Worm (Caenorhabditis elegans): ENCODE measurements around the gene C32D5.10.
A peak's percentile ranks its signal among the peaks of the same experiment; 100 is the strongest.

The C32D5.10 gene

DNA sequence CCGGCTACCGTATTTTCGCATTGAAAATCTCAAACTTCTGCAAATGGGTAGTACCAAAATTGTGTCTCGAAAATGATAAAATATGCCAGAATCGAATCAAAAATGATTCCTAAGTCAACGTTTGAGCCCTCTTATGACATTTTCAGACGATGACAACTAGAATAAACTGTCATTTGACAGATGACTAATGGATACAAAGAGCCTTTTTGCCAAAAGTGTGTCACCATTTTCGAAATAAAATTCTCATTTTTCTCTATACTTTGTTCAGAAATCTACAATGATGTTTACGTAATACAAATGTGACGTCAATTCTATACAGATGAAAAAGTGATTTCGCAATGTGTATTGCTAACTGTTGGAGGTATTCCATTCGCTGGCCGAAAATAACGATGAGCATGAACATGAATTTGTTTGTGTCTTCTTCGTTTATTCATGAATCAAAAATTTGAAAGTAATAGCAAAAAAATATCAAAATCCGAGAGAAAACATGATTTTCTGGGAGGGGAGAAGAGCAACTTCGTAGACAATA is 5.2 kb downstream of the C32D5.10 start:
- TF ChIP-seq lin-39 (tag; optimal IDR thresholded peaks at IDR 0.05) (no peak), ztf-4 (tag; optimal IDR thresholded peaks at IDR 0.05) (peak; percentile 95), nhr-23 (tag; optimal IDR thresholded peaks at IDR 0.05) (no peak), snpc-4 (tag; optimal IDR thresholded peaks at IDR 0.05) (no peak), ceh-82 (tag; optimal IDR thresholded peaks at IDR 0.05) (no peak), egl-27 (tag; optimal IDR thresholded peaks at IDR 0.05) (peak; percentile 25), nhr-12 (tag; optimal IDR thresholded peaks at IDR 0.05) (no peak), nhr-237 (tag; optimal IDR thresholded peaks at IDR 0.05) (no peak), Y55F3AM.14 (GFP tag; optimal IDR thresholded peaks at IDR 0.05) (peak; percentile 20), lin-13 (GFP tag; optimal IDR thresholded peaks at IDR 0.05) (peak; percentile 73), ztf-1 (GFP tag; conservative IDR thresholded peaks at IDR 0.05) (0 out of 2 replicates have a peak, but pooled peaks have one; percentile 66), sem-4 (tag; optimal IDR thresholded peaks at IDR 0.05) (no peak), sma-3 (GFP tag; optimal IDR thresholded peaks at IDR 0.05) (peak; percentile 79), crh-2 (tag; optimal IDR thresholded peaks at IDR 0.05) (peak; percentile 79), skn-1 (tag; optimal IDR thresholded peaks at IDR 0.05) (peak; percentile 82), dmd-4 (tag; optimal IDR thresholded peaks at IDR 0.05) (no peak), unc-39 (tag; optimal IDR thresholded peaks at IDR 0.05) (no peak), ztf-11 (tag; optimal IDR thresholded peaks at IDR 0.05) (no peak), elt-3 (tag; optimal IDR thresholded peaks at IDR 0.05) (no peak), C34F6.9 (tag; optimal IDR thresholded peaks at IDR 0.05) (peak; percentile 78), nhr-25 (tag; optimal IDR thresholded peaks at IDR 0.05) (peak; percentile 81), ZK546.5 (tag; optimal IDR thresholded peaks at IDR 0.05) (no peak), alr-1 (tag; optimal IDR thresholded peaks at IDR 0.05) (no peak), gmeb-1 (tag; optimal IDR thresholded peaks at IDR 0.05) (peak; percentile 55), peb-1 (tag; optimal IDR thresholded peaks at IDR 0.05) (no peak), mab-5 (tag; optimal IDR thresholded peaks at IDR 0.05) (no peak), blmp-1 (tag; optimal IDR thresholded peaks at IDR 0.05; ENCODE audit: insufficient read depth) (peak; percentile 20), R02D3.7 (tag; optimal IDR thresholded peaks at IDR 0.05) (no peak), nhr-10 (tag; optimal IDR thresholded peaks at IDR 0.05) (peak; percentile 42), zag-1 (tag; optimal IDR thresholded peaks at IDR 0.05) (no peak), fos-1 (tag; optimal IDR thresholded peaks at IDR 0.05) (peak; percentile 14), unc-62 (GFP tag; optimal IDR thresholded peaks at IDR 0.05) (no peak), sma-9 (GFP tag; optimal IDR thresholded peaks at IDR 0.05) (peak; percentile 62), sma-9 (tag; optimal IDR thresholded peaks at IDR 0.05) (no peak), ama-1 (optimal IDR thresholded peaks at IDR 0.05) (peak; percentile 98), nhr-129 (tag; optimal IDR thresholded peaks at IDR 0.05) (peak; percentile 89), F13H6.1 (tag; optimal IDR thresholded peaks at IDR 0.05) (peak; percentile 54), lsy-2 (tag; optimal IDR thresholded peaks at IDR 0.05) (peak; percentile 37 to 83), ceh-16 (tag; optimal IDR thresholded peaks at IDR 0.05) (no peak), nhr-77 (tag; optimal IDR thresholded peaks at IDR 0.05) (no peak), mbf-1 (tag; optimal IDR thresholded peaks at IDR 0.05) (no peak), nhr-11 (tag; optimal IDR thresholded peaks at IDR 0.05) (no peak), nhr-6 (tag; optimal IDR thresholded peaks at IDR 0.05) (peak; percentile 86), nhr-21 (tag; optimal IDR thresholded peaks at IDR 0.05) (peak; percentile 90), aly-2 (tag; optimal IDR thresholded peaks at IDR 0.05) (no peak), mdl-1 (tag; optimal IDR thresholded peaks at IDR 0.05) (no peak), unc-55 (GFP tag; optimal IDR thresholded peaks at IDR 0.05) (peak; percentile 53), elt-1 (tag; optimal IDR thresholded peaks at IDR 0.05) (no peak), lin-11 (tag; optimal IDR thresholded peaks at IDR 0.05) (no peak)
